Fruit fly (Drosophila melanogaster): Measurements from ENCODE around the gene Reph.

Gene Reph

dm6 chr2L:3813255-3813875 is 10.0 kb downstream of the Reph start, which contains the start of gene CG3407 (continued):
- TF ChIP-seq CG8924 (tag; optimal IDR thresholded peaks at IDR 0.05) = peak; percentile 48
- peak; percentile 39; the same call in 1 of the 3 replicates for TF ChIP-seq row (GFP tag; IDR thresholded peaks at IDR 0.05)
- TF ChIP-seq lola (GFP tag; optimal IDR thresholded peaks at IDR 0.05) = peak in 1 of 3 experiments; percentile 4
- peak; percentile 4 for TF ChIP-seq CG16815 (GFP tag; optimal IDR thresholded peaks at IDR 0.05)
- TF ChIP-seq CG12071 (GFP tag; optimal IDR thresholded peaks at IDR 0.05) = no peak
- TF ChIP-seq Oli (tag; optimal IDR thresholded peaks at IDR 0.05) = no peak
- no peak for TF ChIP-seq nom (GFP tag; optimal IDR thresholded peaks at IDR 0.05)
- peak; percentile 57 for TF ChIP-seq chn (GFP tag; optimal IDR thresholded peaks at IDR 0.05)
- TF ChIP-seq CG12769 (tag; optimal IDR thresholded peaks at IDR 0.05) = no peak
- TF ChIP-seq NfI (GFP tag; optimal IDR thresholded peaks at IDR 0.05) = peak; percentile 71
- TF ChIP-seq amos (GFP tag; IDR thresholded peaks at IDR 0.05; ENCODE audit: partially characterized antibody) = peak; percentile 82
- TF ChIP-seq Dref (GFP tag; IDR thresholded peaks at IDR 0.05) = peak; percentile 98
- TF ChIP-seq rib (GFP tag; IDR thresholded peaks at IDR 0.05) = no peak
- no peak for TF ChIP-seq kah (GFP tag; optimal IDR thresholded peaks at IDR 0.05)
- no peak; the same call in 1 of the 3 replicates for TF ChIP-seq croc (GFP tag; conservative IDR thresholded peaks at IDR 0.05)
- no peak for TF ChIP-seq CG8765 (GFP tag; IDR thresholded peaks at IDR 0.05)
- peak; percentile 54 for TF ChIP-seq twi (tag; optimal IDR thresholded peaks at IDR 0.05)
- TF ChIP-seq CoRest (tag; optimal IDR thresholded peaks at IDR 0.05) = peak; percentile 41
- TF ChIP-seq CG2120 (GFP tag; optimal IDR thresholded peaks at IDR 0.05) = peak; percentile 78
- TF ChIP-seq CG18011 (GFP tag; optimal IDR thresholded peaks at IDR 0.05) = no peak
- peak; percentile 81 for TF ChIP-seq CG13287 (GFP tag; IDR thresholded peaks at IDR 0.05; ENCODE audit: partially characterized antibody)
- peak; percentile 47 for TF ChIP-seq CG12942 (GFP tag; optimal IDR thresholded peaks at IDR 0.05)
- TF ChIP-seq CG7372 (GFP tag; IDR thresholded peaks at IDR 0.05) = no peak
- TF ChIP-seq phol (tag; optimal IDR thresholded peaks at IDR 0.05) = peak; percentile 48
- TF ChIP-seq emc (GFP tag; optimal IDR thresholded peaks at IDR 0.05) = no peak
- TF ChIP-seq CG18619 (GFP tag; optimal IDR thresholded peaks at IDR 0.05) = no peak
- no peak for TF ChIP-seq klu (GFP tag; IDR thresholded peaks at IDR 0.05)
- TF ChIP-seq CG31365 (tag; optimal IDR thresholded peaks at IDR 0.05) = peak; percentile 99
- TF ChIP-seq zf30C (GFP tag; optimal IDR thresholded peaks at IDR 0.05) = no peak
- peak; percentile 13 for TF ChIP-seq ab (GFP tag; optimal IDR thresholded peaks at IDR 0.05)
- no peak for TF ChIP-seq Lim3 (GFP tag; IDR thresholded peaks at IDR 0.05)
- no peak for TF ChIP-seq Asciz (GFP tag; optimal IDR thresholded peaks at IDR 0.05)
- no peak for TF ChIP-seq CG8478 (optimal IDR thresholded peaks at IDR 0.05)
- peak; percentile 34; the same call in 1 of the 3 replicates for TF ChIP-seq Mrtf (GFP tag; IDR thresholded peaks at IDR 0.05)
- no peak for TF ChIP-seq CG31224 (GFP tag; IDR thresholded peaks at IDR 0.05)
- TF ChIP-seq salm (tag; optimal IDR thresholded peaks at IDR 0.05) = no peak
- no peak for TF ChIP-seq Hey (tag; optimal IDR thresholded peaks at IDR 0.05)
- peak; percentile 75 for TF ChIP-seq Myb (GFP tag; optimal IDR thresholded peaks at IDR 0.05)
- no peak for TF ChIP-seq sr (GFP tag; IDR thresholded peaks at IDR 0.05)
- TF ChIP-seq CG15601 (tag; optimal IDR thresholded peaks at IDR 0.05) = peak; percentile 66
- TF ChIP-seq CG17912 (GFP tag; optimal IDR thresholded peaks at IDR 0.05) = no peak
- TF ChIP-seq Dip3 (GFP tag; optimal IDR thresholded peaks at IDR 0.05) = peak; percentile 52
- TF ChIP-seq wek (GFP tag; optimal IDR thresholded peaks at IDR 0.05) = no peak
- TF ChIP-seq Adf1 (GFP tag; IDR thresholded peaks at IDR 0.05) = 0 out of 2 replicates have a peak, but pooled peaks have one; percentile 28
- no peak for TF ChIP-seq jigr1 (GFP tag; IDR thresholded peaks at IDR 0.05)
- peak; percentile 12 for TF ChIP-seq CG17186 (GFP tag; optimal IDR thresholded peaks at IDR 0.05)
- TF ChIP-seq MTF-1 (GFP tag; optimal IDR thresholded peaks at IDR 0.05; ENCODE audit: borderline replicate concordance) = no peak
- no peak for TF ChIP-seq CG10654 (GFP tag; optimal IDR thresholded peaks at IDR 0.05)
- peak; percentile 72 for TF ChIP-seq Mad (GFP tag; optimal IDR thresholded peaks at IDR 0.05)
- peak; percentile 61 for TF ChIP-seq CG33213 (GFP tag; optimal IDR thresholded peaks at IDR 0.05)
